Worm (Caenorhabditis elegans) whole organism, mixed stage, embryonic: ENCODE measurements around the gene K11H12.10.

ENCODE experiments used
- M03D4.4 ChIP-seq: sonication (generic microtip); optimal IDR thresholded peaks from 2 replicates; lab custom pipeline; 2017; ENCODE audit warnings: mild to moderate bottlenecking, missing genetic modification characterization, missing compliant biosample characterization
- bed-3 ChIP-seq: fragments of 200-800 bp; sonication (Bioruptor generic); optimal IDR thresholded peaks from 3 replicates; lab custom pipeline; 2018; ENCODE audit warnings: mild to moderate bottlenecking, missing genetic modification characterization, moderate library complexity, missing compliant biosample characterization
- blmp-1 ChIP-seq: fragments of 150-350 bp; optimal IDR thresholded peaks from 2 replicates; lab custom pipeline; 2014; ENCODE audit warnings: missing biosample characterization, missing genetic modification characterization
- ceh-83 ChIP-seq: fragments of 200-800 bp; sonication (Bioruptor generic); optimal IDR thresholded peaks from 2 replicates; lab custom pipeline; 2018; ENCODE audit warnings: mild to moderate bottlenecking, missing genetic modification characterization, missing compliant biosample characterization
- ces-1 ChIP-seq: fragments of 150-350 bp; optimal IDR thresholded peaks from 2 replicates; lab custom pipeline; 2014; ENCODE audit warnings: missing biosample characterization, missing genetic modification reagents, missing genetic modification characterization
- cnd-1 ChIP-seq: fragments of 200-800 bp; sonication (Bioruptor generic); optimal IDR thresholded peaks from 2 replicates; lab custom pipeline; 2018; ENCODE audit warnings: mild to moderate bottlenecking, missing genetic modification characterization, missing compliant biosample characterization
- drap-1 ChIP-seq: fragments of 200-800 bp; sonication (Bioruptor generic); optimal IDR thresholded peaks from 3 replicates; lab custom pipeline; 2018; ENCODE audit warnings: mild to moderate bottlenecking, missing genetic modification characterization, missing compliant biosample characterization
- elt-1 ChIP-seq: sonication (generic microtip); optimal IDR thresholded peaks from 2 replicates; lab custom pipeline; 2017; ENCODE audit warnings: missing genetic modification characterization, mild to moderate bottlenecking, missing compliant biosample characterization, antibody characterized with exemption, moderate library complexity, borderline replicate concordance; ENCODE audit not compliant: insufficient read depth
- flh-1 ChIP-seq: fragments of 200-800 bp; sonication (Bioruptor generic); optimal IDR thresholded peaks from 2 replicates; lab custom pipeline; 2018; ENCODE audit warnings: mild to moderate bottlenecking, missing genetic modification characterization, moderate library complexity, missing compliant biosample characterization
- ham-2 ChIP-seq: fragments of 200-800 bp; sonication (Bioruptor generic); optimal IDR thresholded peaks from 2 replicates; lab custom pipeline; 2018; ENCODE audit warnings: mild to moderate bottlenecking, missing genetic modification characterization, missing compliant biosample characterization
- hlh-1 ChIP-seq: fragments of 150-350 bp; optimal IDR thresholded peaks from 2 replicates; lab custom pipeline; 2014; ENCODE audit warnings: missing biosample characterization, missing genetic modification reagents, missing genetic modification characterization
- lin-13 ChIP-seq: fragments of 150-350 bp; optimal IDR thresholded peaks from 2 replicates; lab custom pipeline; 2014; ENCODE audit warnings: missing biosample characterization, missing genetic modification characterization
- lin-32 ChIP-seq: fragments of 200-800 bp; sonication (Bioruptor generic); optimal IDR thresholded peaks from 2 replicates; lab custom pipeline; 2018; ENCODE audit warnings: mild to moderate bottlenecking, missing genetic modification characterization, missing compliant biosample characterization
- lsy-2 ChIP-seq: fragments of 150-350 bp; optimal IDR thresholded peaks from 2 replicates; lab custom pipeline; 2014; ENCODE audit warnings: missing biosample characterization, missing genetic modification characterization
- mab-5 ChIP-seq: fragments of 150-350 bp; optimal IDR thresholded peaks from 2 replicates; lab custom pipeline; 2014; ENCODE audit warnings: missing biosample characterization, missing genetic modification characterization
- mep-1 ChIP-seq: fragments of 150-350 bp; optimal IDR thresholded peaks from 2 replicates; lab custom pipeline; 2017; ENCODE audit warnings: missing biosample characterization, missing genetic modification reagents, missing genetic modification characterization, inconsistent platforms
- mls-2 ChIP-seq: sonication (generic microtip); optimal IDR thresholded peaks from 2 replicates; lab custom pipeline; 2016; ENCODE audit warnings: mild to moderate bottlenecking, missing genetic modification characterization, moderate library complexity, missing compliant biosample characterization
- nhr-2 ChIP-seq: fragments of 150-350 bp; optimal IDR thresholded peaks from 2 replicates; lab custom pipeline; 2014; ENCODE audit warnings: missing biosample characterization, missing genetic modification characterization
- nhr-237 ChIP-seq: fragments of 150-350 bp; optimal IDR thresholded peaks from 2 replicates; lab custom pipeline; 2014; ENCODE audit warnings: missing biosample characterization, missing genetic modification characterization
- nhr-28 ChIP-seq: fragments of 150-350 bp; optimal IDR thresholded peaks from 2 replicates; lab custom pipeline; 2014; ENCODE audit warnings: missing biosample characterization, missing genetic modification characterization
- pha-4 ChIP-seq: fragments of 150-350 bp; optimal IDR thresholded peaks from 2 replicates; lab custom pipeline; 2018; ENCODE audit warnings: missing biosample characterization, missing genetic modification reagents, missing genetic modification characterization
- sem-2 ChIP-seq: fragments of 200-800 bp; sonication (Bioruptor generic); optimal IDR thresholded peaks from 2 replicates; lab custom pipeline; 2018; ENCODE audit warnings: mild to moderate bottlenecking, missing genetic modification characterization, missing compliant biosample characterization
- snpc-4 ChIP-seq: fragments of 150-350 bp; optimal IDR thresholded peaks from 2 replicates; lab custom pipeline; 2014; ENCODE audit warnings: missing biosample characterization, missing genetic modification characterization
- sptf-1 ChIP-seq: sonication (generic microtip); optimal IDR thresholded peaks from 2 replicates; lab custom pipeline; 2017; ENCODE audit warnings: mild to moderate bottlenecking, missing genetic modification characterization, moderate library complexity, missing compliant biosample characterization
- tbx-8 ChIP-seq: fragments of 200-800 bp; sonication (Bioruptor generic); optimal IDR thresholded peaks from 2 replicates; lab custom pipeline; 2018; ENCODE audit warnings: mild to moderate bottlenecking, missing genetic modification characterization, moderate library complexity, missing compliant biosample characterization
- unc-39 ChIP-seq: fragments of 150-350 bp; optimal IDR thresholded peaks from 2 replicates; lab custom pipeline; 2014; ENCODE audit warnings: missing biosample characterization, missing genetic modification characterization
- unc-62 ChIP-seq: fragments of 150-350 bp; optimal IDR thresholded peaks from 2 replicates; lab custom pipeline; 2014; ENCODE audit warnings: missing biosample characterization, missing genetic modification reagents, missing genetic modification characterization
- ztf-11 ChIP-seq: fragments of 150-350 bp; optimal IDR thresholded peaks from 2 replicates; lab custom pipeline; 2014; ENCODE audit warnings: missing biosample characterization, missing genetic modification characterization

Gene K11H12.10

DNA sequence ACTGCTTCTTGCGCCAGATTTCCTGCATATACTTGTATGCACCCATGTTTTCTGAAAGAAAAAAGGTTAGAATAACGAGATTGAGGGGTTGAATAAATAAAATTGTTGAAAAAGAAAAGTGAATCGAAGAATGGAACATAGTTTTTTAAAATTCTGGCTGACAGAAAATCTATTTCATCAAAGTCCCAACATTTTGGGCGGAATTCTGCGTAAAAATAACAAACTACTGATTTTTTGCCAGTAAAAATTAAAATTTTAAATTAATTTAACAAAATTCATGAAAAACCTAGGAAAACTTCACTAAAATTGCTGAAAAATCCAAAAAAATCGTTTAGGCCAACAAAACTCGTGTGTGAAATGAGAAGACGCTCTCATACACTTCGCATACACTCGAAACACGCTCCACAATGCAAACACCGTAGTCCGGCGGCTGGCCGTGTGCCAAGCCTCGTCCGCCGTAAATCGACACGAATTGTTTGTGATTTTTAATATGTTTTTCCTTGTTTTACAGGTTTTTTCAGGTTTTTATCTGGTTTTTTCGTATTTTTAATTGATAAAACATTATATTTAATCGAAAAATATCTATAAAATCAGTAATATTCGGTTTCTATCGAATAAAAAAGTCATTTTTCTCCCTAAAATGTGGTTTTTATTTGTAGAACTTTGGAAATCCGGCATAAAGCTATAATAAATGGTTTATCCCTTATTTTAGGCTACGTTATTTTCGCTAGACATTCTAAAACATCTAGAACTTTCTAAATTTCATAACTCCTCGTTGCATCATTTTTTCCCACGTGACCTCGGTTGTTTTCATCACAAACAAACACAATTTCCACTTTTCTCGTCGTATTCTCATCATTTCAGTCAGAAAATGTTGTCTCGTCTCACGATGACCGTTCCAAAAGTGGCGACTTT lies 21.1 kb upstream of the K11H12.10 start, which contains the start of the genes rpl-15 and K11H12.8 (continued):
- TF ChIP-seq ces-1 (peak; percentile 85), sem-2 (GFP tag; lab: Kevin White, UChicago) (peak; percentile 76), drap-1 (GFP tag; lab: Kevin White, UChicago) (peak; percentile 92), nhr-237 (tag; lab: Kevin White, UChicago) (peak; percentile 99), blmp-1 (tag; lab: Kevin White, UChicago) (peak; percentile 38), ham-2 (GFP tag; lab: Kevin White, UChicago) (peak; percentile 88), cnd-1 (tag; lab: Kevin White, UChicago) (peak; percentile 96), lin-32 (GFP tag; lab: Kevin White, UChicago) (peak; percentile 75)

DNA sequence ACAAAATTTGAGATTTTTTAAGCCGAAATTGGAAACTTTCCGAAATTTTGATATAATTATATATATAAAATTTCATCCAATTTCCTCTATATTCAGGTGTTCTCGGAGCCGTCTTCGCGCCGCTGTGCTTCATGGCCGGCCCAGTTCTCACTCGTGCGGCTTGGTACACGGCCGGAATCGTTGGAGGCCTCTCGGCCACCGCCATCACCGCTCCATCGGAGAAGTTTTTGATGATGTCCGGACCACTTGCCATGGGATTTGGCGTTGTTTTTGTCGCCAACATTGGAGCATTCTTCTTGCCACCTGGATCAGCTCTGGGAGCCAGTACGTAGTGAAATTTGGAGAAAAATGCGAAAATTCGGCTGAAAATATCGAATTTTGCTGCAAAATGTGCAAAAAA lies 18.8 kb upstream of the K11H12.10 start:
- TF ChIP-seq snpc-4 (no peak), M03D4.4 (tag; lab: Kevin White, UChicago) (no peak), mep-1 (tag; lab: Kevin White, UChicago) (no peak), mls-2 (tag; lab: Kevin White, UChicago) (no peak), bed-3 (GFP tag; lab: Kevin White, UChicago) (no peak), hlh-1 (tag; lab: Kevin White, UChicago) (no peak), lin-13 (tag; lab: Kevin White, UChicago) (no peak), ham-2 (GFP tag; lab: Kevin White, UChicago) (no peak), sem-2 (GFP tag; lab: Kevin White, UChicago) (no peak), unc-39 (no peak), flh-1 (GFP tag; lab: Kevin White, UChicago) (no peak), nhr-237 (tag; lab: Kevin White, UChicago) (no peak), ztf-11 (tag; lab: Kevin White, UChicago) (no peak)

DNA sequence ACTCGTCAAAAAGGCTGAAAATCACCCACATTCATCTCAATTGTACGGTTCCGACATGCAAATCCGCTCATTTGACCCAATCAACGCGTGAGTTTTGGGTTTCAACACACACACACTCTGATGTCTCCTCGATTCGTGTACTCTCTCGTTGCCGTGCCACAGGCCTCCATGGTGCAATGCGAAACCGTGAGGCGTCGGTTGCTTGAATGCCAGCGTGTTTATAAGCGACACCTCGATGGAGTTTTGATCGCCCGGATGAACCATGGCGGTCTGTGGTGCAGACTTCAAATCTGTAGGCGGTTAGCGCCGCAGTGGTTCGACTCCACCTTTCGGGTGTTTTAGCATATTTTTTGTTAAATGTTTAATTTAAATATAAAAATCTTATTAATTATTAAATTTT lies 17.9 kb upstream of the K11H12.10 start:
- peak; percentile 9 for TF ChIP-seq mep-1 (tag; lab: Kevin White, UChicago)
- no peak for TF ChIP-seq M03D4.4 (tag; lab: Kevin White, UChicago)
- TF ChIP-seq elt-1 (tag; lab: Kevin White, UChicago): no peak
- TF ChIP-seq pha-4 (tag; lab: Kevin White, UChicago): peak; percentile 24
- TF ChIP-seq nhr-237 (tag; lab: Kevin White, UChicago): no peak
- peak; percentile 9 for TF ChIP-seq cnd-1 (tag; lab: Kevin White, UChicago)
- TF ChIP-seq flh-1 (GFP tag; lab: Kevin White, UChicago): no peak
- no peak for TF ChIP-seq lin-32 (GFP tag; lab: Kevin White, UChicago)
- TF ChIP-seq ceh-83 (GFP tag; lab: Kevin White, UChicago): no peak
- no peak for TF ChIP-seq sem-2 (GFP tag; lab: Kevin White, UChicago)
- TF ChIP-seq nhr-2 (tag; lab: Kevin White, UChicago): peak; percentile 5
- no peak for TF ChIP-seq lsy-2 (tag; lab: Kevin White, UChicago)
- no peak for TF ChIP-seq unc-39
- TF ChIP-seq mab-5 (tag; lab: Kevin White, UChicago): no peak
- TF ChIP-seq lin-13 (tag; lab: Kevin White, UChicago): peak; percentile 35
- TF ChIP-seq hlh-1 (tag; lab: Kevin White, UChicago): no peak

DNA sequence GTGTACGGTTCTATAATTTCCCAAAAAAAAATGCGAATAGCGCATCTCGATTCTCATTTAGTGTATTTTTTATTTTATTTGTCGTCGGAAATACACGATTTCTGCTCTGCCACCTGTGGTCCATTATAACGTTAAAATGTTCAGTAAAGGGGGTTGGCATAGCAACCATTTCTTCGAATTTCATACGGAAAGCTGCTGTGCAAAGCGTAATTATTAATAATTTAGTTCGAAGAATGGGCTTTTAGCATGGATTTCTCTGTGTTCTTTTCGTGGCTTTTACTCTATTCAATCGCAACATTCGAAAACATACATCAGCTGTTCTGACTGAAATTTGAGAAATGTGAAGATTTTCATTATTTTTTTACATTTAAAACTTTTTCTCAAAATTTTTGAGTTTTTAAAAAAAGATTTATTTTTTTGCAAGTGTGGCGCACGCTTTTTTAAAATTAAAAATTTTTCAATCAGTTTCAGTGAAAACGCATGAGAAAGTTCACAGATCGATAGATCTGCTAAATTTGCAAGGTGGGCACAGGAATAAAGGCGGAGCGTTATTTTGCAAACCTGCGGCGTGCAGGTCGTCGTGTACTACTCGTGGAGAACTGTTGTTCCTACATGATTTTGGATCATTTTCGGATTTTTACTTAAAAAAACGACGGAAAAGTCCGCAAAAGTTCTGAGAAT lies 17.2 kb upstream of the K11H12.10 start:
- TF ChIP-seq lin-13 (tag; lab: Kevin White, UChicago): no peak
- no peak for TF ChIP-seq mab-5 (tag; lab: Kevin White, UChicago)
- TF ChIP-seq nhr-2 (tag; lab: Kevin White, UChicago): no peak
- no peak for TF ChIP-seq blmp-1 (tag; lab: Kevin White, UChicago)
- TF ChIP-seq bed-3 (GFP tag; lab: Kevin White, UChicago): no peak
- TF ChIP-seq nhr-28 (tag; lab: Kevin White, UChicago): no peak
- TF ChIP-seq lsy-2 (tag; lab: Kevin White, UChicago): no peak
- TF ChIP-seq tbx-8: no peak
- TF ChIP-seq cnd-1 (tag; lab: Kevin White, UChicago): no peak
- TF ChIP-seq mep-1 (tag; lab: Kevin White, UChicago): no peak
- no peak for TF ChIP-seq pha-4 (tag; lab: Kevin White, UChicago)
- TF ChIP-seq snpc-4: no peak
- no peak for TF ChIP-seq ceh-83 (GFP tag; lab: Kevin White, UChicago)
- no peak for TF ChIP-seq elt-1 (tag; lab: Kevin White, UChicago)
- TF ChIP-seq sptf-1 (tag; lab: Kevin White, UChicago): no peak
- TF ChIP-seq unc-62 (GFP tag; lab: Kevin White, UChicago): no peak
